Fruit fly (Drosophila melanogaster) whole organism, wandering third instar larva: ENCODE results near the gene CG12607.
A peak's percentile ranks its signal among the peaks of the same experiment; 100 is the strongest.

Experiments used
- Dfd ChIP-seq: fragments of >200 bp; optimal IDR thresholded peaks from 2 replicates; lab custom pipeline; 2017; ENCODE audit warnings: missing biosample characterization, missing genetic modification characterization
- Hnf4 ChIP-seq: fragments of 200-800 bp; sonication (Bioruptor generic); optimal IDR thresholded peaks from 2 replicates; lab custom pipeline; 2016; ENCODE audit warnings: missing biosample characterization, mild to moderate bottlenecking, missing genetic modification characterization
- Jra ChIP-seq: sonication (Bioruptor generic); optimal IDR thresholded peaks from 2 replicates; lab custom pipeline; 2016; ENCODE audit warnings: missing biosample characterization, missing genetic modification characterization
- OdsH ChIP-seq: fragments of 200-800 bp; sonication (Bioruptor generic); optimal IDR thresholded peaks from 2 replicates; lab custom pipeline; 2016; ENCODE audit warnings: missing biosample characterization, mild to moderate bottlenecking, missing genetic modification characterization
- Vsx2 ChIP-seq: fragments of 200-300, 225-300 bp; sonication (Bioruptor generic); optimal IDR thresholded peaks from 2 replicates; lab custom pipeline; 2018; ENCODE audit warnings: missing biosample characterization, missing genetic modification characterization; ENCODE audit not compliant: partially characterized antibody
- dl ChIP-seq, 2 experiments: fragments of 175-275, 200-275 bp in 1 of 2; fragments of 200-275 bp in 1 of 2; sonication (Bioruptor generic); optimal IDR thresholded peaks; lab custom pipeline; 2018; ENCODE audit warnings: mild to moderate bottlenecking in 2 of 2, missing biosample characterization in 2 of 2, missing genetic modification characterization in 2 of 2, moderate library complexity in 2 of 2; ENCODE audit not compliant: partially characterized antibody in 2 of 2, insufficient read depth in 1 of 2
- dsf ChIP-seq: sonication (Bioruptor generic); optimal IDR thresholded peaks from 2 replicates; lab custom pipeline; 2016; ENCODE audit warnings: missing biosample characterization, missing genetic modification characterization, borderline replicate concordance
- foxo ChIP-seq, 2 experiments: fragments of 200-800 bp; sonication (Bioruptor generic); optimal IDR thresholded peaks; 2 replicates in 1 of 2; 3 replicates in 1 of 2; lab custom pipeline; 2016 to 2017; ENCODE audit warnings: missing biosample characterization in 2 of 2, missing genetic modification characterization in 2 of 2
- fru ChIP-seq: fragments of 200-800 bp; sonication (Bioruptor generic); optimal IDR thresholded peaks from 3 replicates; lab custom pipeline; 2016; ENCODE audit warnings: missing biosample characterization, mild to moderate bottlenecking, missing genetic modification characterization
- lola ChIP-seq: fragments of >200 bp; optimal IDR thresholded peaks from 2 replicates; lab custom pipeline; 2017; ENCODE audit warnings: missing biosample characterization, missing genetic modification characterization
- pan ChIP-seq: fragments of >200 bp; optimal IDR thresholded peaks from 2 replicates; lab custom pipeline; 2017
- sage ChIP-seq: fragments of 200-800 bp; sonication (Bioruptor generic); optimal IDR thresholded peaks from 2 replicates; lab custom pipeline; 2016; ENCODE audit warnings: missing biosample characterization, mild to moderate bottlenecking, missing genetic modification characterization
- usp ChIP-seq: fragments of >200 bp; optimal IDR thresholded peaks from 2 replicates; lab custom pipeline; 2017; ENCODE audit warnings: missing biosample characterization, missing genetic modification characterization

dm6 chr3L:4403180-4403769, 43.1 kb upstream of the CG12607 start, which contains the start of gene Syx17:
- TF ChIP-seq Dfd (GFP tag; lab: Kevin White, UChicago) (no peak), dsf (GFP tag; lab: Kevin White, UChicago) (no peak), fru (GFP tag; lab: Kevin White, UChicago) (peak; percentile 47), dl (GFP tag; optimal IDR thresholded peaks at IDR 0.05; lab: Kevin White, UChicago; ENCODE audit: insufficient read depth in 1 of 2, partially characterized antibody in 2 of 2) (no peak), sage (GFP tag; lab: Kevin White, UChicago) (peak; percentile 33), pan (lab: Kevin White, UChicago) (no peak), Hnf4 (GFP tag; lab: Kevin White, UChicago) (peak; percentile 71), usp (GFP tag; lab: Kevin White, UChicago) (no peak), OdsH (GFP tag; lab: Kevin White, UChicago) (no peak), lola (GFP tag; lab: Kevin White, UChicago) (no peak), foxo (GFP tag; optimal IDR thresholded peaks at IDR 0.05; lab: Kevin White, UChicago) (peak in 1 of 2 experiments; percentile 53), Jra (peak; percentile 7), Vsx2 (no peak)
